Worm (Caenorhabditis elegans) whole organism, midembryonic: ENCODE data around the gene T16G12.3.
"Not testable (repeated sequence)": the region's sequence is repeated elsewhere in the genome, so short reads cannot be mapped to it uniquely, and the experiment has no call there.

Experiments used
- T22C8.4 ChIP-seq: fragments of 200-800 bp; sonication (Bioruptor generic); IDR thresholded peaks from 2 replicates; pipeline ENCODE4 v1.3.6; 2022; ENCODE audit warnings: missing genetic modification characterization, missing compliant biosample characterization
- cog-1 ChIP-seq: sonication (generic microtip); optimal IDR thresholded peaks from 2 replicates; lab custom pipeline; 2016; ENCODE audit warnings: missing genetic modification characterization, missing compliant biosample characterization
- flt-1 ChIP-seq: fragments of 200-800 bp; sonication (Bioruptor generic); IDR thresholded peaks from 2 replicates; pipeline ENCODE4 v1.3.6; 2022; ENCODE audit warnings: missing genetic modification characterization, missing compliant biosample characterization
- klf-2 ChIP-seq: fragments of 200-800 bp; sonication (Bioruptor generic); conservative IDR thresholded peaks from 2 replicates; pipeline ENCODE4 v1.3.6; 2022; ENCODE audit warnings: missing genetic modification reagents, missing genetic modification characterization, missing compliant biosample characterization
- med-1 ChIP-seq: sonication (generic microtip); optimal IDR thresholded peaks from 2 replicates; lab custom pipeline; 2017; ENCODE audit warnings: missing genetic modification characterization, mild to moderate bottlenecking, missing compliant biosample characterization, antibody characterized with exemption, missing genetic modification reagents; ENCODE audit not compliant: insufficient read depth
- ref-1 ChIP-seq: fragments of 200-800 bp; sonication (Bioruptor generic); conservative IDR thresholded peaks from 2 replicates; pipeline ENCODE4 v1.3.6; 2022; ENCODE audit warnings: missing genetic modification reagents, missing genetic modification characterization, missing compliant biosample characterization
- tab-1 ChIP-seq: fragments of 200-800 bp; sonication (Bioruptor generic); IDR thresholded peaks from 2 replicates; pipeline ENCODE4 v1.3.6; 2022; ENCODE audit warnings: missing genetic modification characterization, missing compliant biosample characterization
- ztf-23 ChIP-seq: fragments of 200-800 bp; sonication (Bioruptor generic); IDR thresholded peaks from 2 replicates; pipeline ENCODE4 v1.3.6; 2022; ENCODE audit warnings: missing genetic modification reagents, missing genetic modification characterization, missing compliant biosample characterization
- ztf-29 ChIP-seq: fragments of 200-800 bp; sonication (Bioruptor generic); IDR thresholded peaks from 2 replicates; pipeline ENCODE4 v1.3.6; 2022; ENCODE audit warnings: missing genetic modification reagents, missing genetic modification characterization, missing compliant biosample characterization

T16G12.3 gene

DNA sequence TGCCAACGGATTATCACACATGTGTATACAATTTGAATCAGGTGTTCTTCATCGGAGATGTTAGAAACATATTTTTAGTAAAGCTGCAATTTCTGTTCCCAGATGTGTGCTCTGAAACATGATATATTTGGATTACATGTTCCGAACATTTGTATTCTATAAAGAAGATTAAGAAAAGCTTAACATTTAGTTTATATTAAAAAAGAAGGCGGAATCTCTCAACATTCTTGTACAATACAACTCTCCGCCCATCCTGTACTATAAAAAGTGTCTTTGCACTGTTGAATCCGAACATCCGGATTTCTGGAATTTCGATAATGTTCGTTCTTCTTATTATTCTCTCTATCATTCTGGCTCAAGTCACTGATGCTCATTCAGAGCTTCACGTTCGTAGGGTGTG is 22.5 kb upstream of the T16G12.3 start, which contains the start of gene ins-23:
Gene ins-23 (plus strand): TSS at position 301 of the 400 bp plus-strand sequence.
- TF ChIP-seq cog-1 (no peak), ref-1 (GFP tag; lab: Robert Waterston, UW) (no peak), flt-1 (GFP tag; lab: Robert Waterston, UW) (no peak), med-1 (GFP tag; lab: Kevin White, UChicago) (no peak), klf-2 (GFP tag; lab: Robert Waterston, UW) (no peak), tab-1 (GFP tag; lab: Robert Waterston, UW) (no peak), ztf-29 (GFP tag; lab: Robert Waterston, UW) (no peak), ztf-23 (GFP tag; lab: Robert Waterston, UW) (no peak), T22C8.4 (GFP tag; lab: Robert Waterston, UW) (no peak)

DNA sequence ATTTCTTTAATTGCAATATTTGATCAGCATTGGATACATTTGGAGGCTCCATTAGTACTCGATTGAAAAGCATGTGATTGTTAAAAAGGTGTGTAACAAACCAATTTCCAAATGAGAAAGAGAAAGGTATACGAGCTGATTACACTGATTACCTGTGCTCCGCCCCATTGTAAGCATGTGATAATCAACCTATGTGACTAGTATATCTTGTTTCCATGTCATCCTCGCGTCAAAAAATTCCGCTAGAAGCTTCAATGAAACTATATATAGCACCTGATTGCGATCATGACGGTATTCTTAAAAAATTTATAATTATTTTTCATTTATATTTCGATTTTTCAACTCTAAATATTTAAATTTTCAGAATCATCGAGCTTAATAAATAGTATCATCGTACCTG is 19.9 kb upstream of the T16G12.3 start, which contains the start of gene M04D8.4:
Gene M04D8.4 (minus strand): TSS at position 101 of the 400 bp plus-strand sequence.
- TF ChIP-seq ref-1 (GFP tag; lab: Robert Waterston, UW) (no peak), T22C8.4 (GFP tag; lab: Robert Waterston, UW) (no peak), flt-1 (GFP tag; lab: Robert Waterston, UW) (no peak), ztf-29 (GFP tag; lab: Robert Waterston, UW) (no peak), klf-2 (GFP tag; lab: Robert Waterston, UW) (no peak), tab-1 (GFP tag; lab: Robert Waterston, UW) (no peak), cog-1 (no peak), ztf-23 (GFP tag; lab: Robert Waterston, UW) (no peak), med-1 (GFP tag; lab: Kevin White, UChicago) (no peak)

- TF ChIP-seq ztf-29 (GFP tag; lab: Robert Waterston, UW) (no peak), tab-1 (GFP tag; lab: Robert Waterston, UW) (no peak), klf-2 (GFP tag; lab: Robert Waterston, UW) (no peak)
Measured at ce11 chrIII:10033213-10033612, 17.2 kb upstream of the T16G12.3 start, which contains the start of gene M04D8.5. Gene M04D8.5 (minus strand): TSS chrIII:10033313.

DNA sequence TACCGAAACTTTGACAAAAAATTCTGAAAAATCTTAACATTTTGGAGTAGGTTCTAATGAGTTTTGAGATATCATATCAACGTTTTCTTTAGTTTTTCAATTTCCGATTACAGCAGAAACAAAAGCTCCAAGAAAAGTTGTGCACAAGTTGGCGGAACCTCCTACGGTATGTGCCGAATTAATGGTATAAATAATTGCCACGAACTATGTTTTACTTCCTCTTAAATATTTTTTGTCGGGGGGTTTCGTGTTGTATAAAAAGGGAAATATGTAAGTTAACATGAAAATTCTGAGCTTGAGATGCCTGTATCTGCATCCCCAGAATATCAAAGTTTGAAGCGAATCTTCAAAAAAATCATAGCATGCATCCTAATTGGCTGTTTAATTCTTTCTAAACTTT is 16.5 kb upstream of the T16G12.3 start, which contains the start of gene M04D8.8:
Gene M04D8.8 (plus strand): TSS at position 301 of the 400 bp plus-strand sequence.
- TF ChIP-seq T22C8.4 (GFP tag; lab: Robert Waterston, UW) (no peak), flt-1 (GFP tag; lab: Robert Waterston, UW) (no peak), cog-1 (no peak), ref-1 (GFP tag; lab: Robert Waterston, UW) (no peak), ztf-29 (GFP tag; lab: Robert Waterston, UW) (no peak), tab-1 (GFP tag; lab: Robert Waterston, UW) (no peak), klf-2 (GFP tag; lab: Robert Waterston, UW) (no peak), ztf-23 (GFP tag; lab: Robert Waterston, UW) (no peak)

DNA sequence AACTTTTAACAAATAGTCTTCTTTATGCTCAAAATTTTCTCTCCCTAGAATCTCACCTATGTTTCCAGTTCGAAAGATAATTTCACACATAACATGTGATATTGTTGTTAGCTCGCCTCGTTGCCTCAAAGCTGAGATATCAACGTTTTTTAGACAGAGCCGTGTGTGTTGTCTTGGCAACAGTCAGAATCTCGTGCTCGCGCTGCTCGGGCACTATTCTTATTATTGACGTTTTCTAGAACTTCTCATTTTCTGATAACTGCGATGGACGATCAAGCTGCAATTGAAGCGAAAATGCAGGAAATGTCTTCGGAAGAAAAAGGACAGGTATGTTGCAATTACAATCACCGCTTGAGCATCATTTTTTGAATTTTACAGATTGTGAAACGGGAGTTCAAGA is 14.6 kb upstream of the T16G12.3 start, which contains the start of gene xbx-3:
Gene xbx-3 (plus strand): TSS at position 163 of the 400 bp plus-strand sequence.
- TF ChIP-seq flt-1 (GFP tag; lab: Robert Waterston, UW): no peak

DNA sequence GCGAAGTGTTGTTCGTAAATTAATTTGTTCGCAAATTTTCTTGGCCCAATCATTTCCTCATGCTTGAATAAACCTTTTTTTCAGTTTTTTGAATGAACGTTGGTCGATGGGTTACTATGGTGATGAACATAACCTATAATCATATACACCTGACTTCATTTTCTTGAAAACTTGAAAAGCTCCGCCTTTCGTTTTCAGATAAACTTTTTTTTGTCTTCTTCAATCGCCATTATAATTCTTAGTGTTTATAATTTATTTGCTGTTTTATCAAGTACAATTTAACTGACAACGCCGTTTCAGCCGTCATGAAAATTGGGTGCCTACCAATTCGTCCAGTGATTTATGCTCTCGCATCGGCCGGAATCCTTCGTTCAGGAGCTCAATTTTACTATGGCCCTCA is 13.3 kb upstream of the T16G12.3 start, which contains the start of gene M04D8.7:
Gene M04D8.7 (plus strand): TSS at position 301 of the 400 bp plus-strand sequence.
- TF ChIP-seq cog-1 (no peak), ztf-23 (GFP tag; lab: Robert Waterston, UW) (no peak)

DNA sequence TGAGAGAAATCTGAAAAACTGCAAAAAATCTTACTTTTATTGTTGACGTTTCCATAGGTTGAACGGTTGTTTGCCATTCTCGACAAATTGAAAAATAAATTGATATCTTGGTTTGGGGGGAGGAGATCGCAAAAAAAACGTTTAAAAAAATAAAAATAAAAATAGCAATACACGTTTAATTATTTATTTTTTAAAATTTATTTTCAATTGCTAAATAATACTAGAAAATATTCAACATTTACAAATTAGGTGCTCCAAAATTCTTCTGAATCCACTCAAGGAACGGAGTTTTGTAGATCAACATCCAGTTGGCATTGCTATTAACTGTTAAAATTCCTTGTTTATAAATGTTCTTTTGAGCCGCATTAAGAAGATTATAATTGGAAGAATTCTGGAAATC is 10.4 kb upstream of the T16G12.3 start, which contains the start of gene T16G12.7:
Gene T16G12.7 (minus strand): TSS at position 101 of the 400 bp plus-strand sequence.
- no peak for TF ChIP-seq ztf-23 (GFP tag; lab: Robert Waterston, UW)
- no peak for TF ChIP-seq tab-1 (GFP tag; lab: Robert Waterston, UW)
- no peak for TF ChIP-seq klf-2 (GFP tag; lab: Robert Waterston, UW)

ce11 chrIII:10049682-10050081 is 739 bp upstream of the T16G12.3 start, which contains the start of gene T16G12.1:
Gene T16G12.1 (minus strand): TSS chrIII:10049857.
- TF ChIP-seq tab-1 (GFP tag; lab: Robert Waterston, UW) (no peak), T22C8.4 (GFP tag; lab: Robert Waterston, UW) (no peak), med-1 (GFP tag; lab: Kevin White, UChicago) (no peak), ref-1 (GFP tag; lab: Robert Waterston, UW) (no peak), flt-1 (GFP tag; lab: Robert Waterston, UW) (no peak), klf-2 (GFP tag; lab: Robert Waterston, UW) (no peak), ztf-23 (GFP tag; lab: Robert Waterston, UW) (no peak), cog-1 (no peak), ztf-29 (GFP tag; lab: Robert Waterston, UW) (no peak)

ce11 chrIII:10053312-10053711 is 2.9 kb downstream of the T16G12.3 start, which contains the start of gene T16G12.12:
Gene T16G12.12 (plus strand): TSS chrIII:10053612.
- TF ChIP-seq flt-1 (GFP tag; lab: Robert Waterston, UW); med-1 (GFP tag; lab: Kevin White, UChicago); ztf-29 (GFP tag; lab: Robert Waterston, UW): not testable (repeated sequence)

- no peak for TF ChIP-seq med-1 (GFP tag; lab: Kevin White, UChicago)
- TF ChIP-seq T22C8.4 (GFP tag; lab: Robert Waterston, UW): no peak
- TF ChIP-seq cog-1: no peak
- no peak for TF ChIP-seq ref-1 (GFP tag; lab: Robert Waterston, UW)
- TF ChIP-seq ztf-29 (GFP tag; lab: Robert Waterston, UW): no peak
- TF ChIP-seq klf-2 (GFP tag; lab: Robert Waterston, UW): no peak
- TF ChIP-seq tab-1 (GFP tag; lab: Robert Waterston, UW): no peak
- no peak for TF ChIP-seq ztf-23 (GFP tag; lab: Robert Waterston, UW)
- TF ChIP-seq flt-1 (GFP tag; lab: Robert Waterston, UW): no peak
Measured at ce11 chrIII:10056033-10056432, 5.6 kb downstream of the T16G12.3 start, which contains the start of gene T16G12.10. Gene T16G12.10 (minus strand): TSS chrIII:10056133.
